Worm (Caenorhabditis elegans): ENCODE data around the gene best-15.
A peak's percentile ranks its signal among the peaks of the same experiment; 100 is the strongest.

Gene best-15

DNA sequence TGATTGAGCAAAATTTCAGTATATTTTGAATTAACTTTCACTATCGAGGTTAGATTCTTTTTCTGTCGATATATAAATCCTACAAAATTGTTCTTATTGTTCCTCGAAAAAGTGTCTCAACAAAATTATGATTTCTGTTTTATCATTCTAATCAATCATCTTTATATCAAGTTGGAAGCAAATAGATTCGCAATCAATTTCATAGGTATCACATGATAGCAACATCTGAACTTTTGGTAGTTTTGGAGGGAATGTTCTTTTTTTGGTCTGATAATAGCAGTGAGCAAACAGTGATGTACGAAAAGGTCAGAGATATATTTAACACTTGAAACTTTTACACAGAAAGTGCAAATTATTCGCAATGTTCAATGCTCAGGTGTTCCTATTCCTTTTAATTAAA is 21.2 kb downstream of the best-15 start:
- no peak for TF ChIP-seq ceh-45 (GFP tag; IDR thresholded peaks at IDR 0.05)
- no peak for TF ChIP-seq pha-4 (tag; optimal IDR thresholded peaks at IDR 0.05)
- peak; percentile 21 for TF ChIP-seq elt-2 (tag; optimal IDR thresholded peaks at IDR 0.05)
- no peak for TF ChIP-seq ref-2 (tag; optimal IDR thresholded peaks at IDR 0.05)
- no peak for TF ChIP-seq ceh-34 (tag; optimal IDR thresholded peaks at IDR 0.05)

DNA sequence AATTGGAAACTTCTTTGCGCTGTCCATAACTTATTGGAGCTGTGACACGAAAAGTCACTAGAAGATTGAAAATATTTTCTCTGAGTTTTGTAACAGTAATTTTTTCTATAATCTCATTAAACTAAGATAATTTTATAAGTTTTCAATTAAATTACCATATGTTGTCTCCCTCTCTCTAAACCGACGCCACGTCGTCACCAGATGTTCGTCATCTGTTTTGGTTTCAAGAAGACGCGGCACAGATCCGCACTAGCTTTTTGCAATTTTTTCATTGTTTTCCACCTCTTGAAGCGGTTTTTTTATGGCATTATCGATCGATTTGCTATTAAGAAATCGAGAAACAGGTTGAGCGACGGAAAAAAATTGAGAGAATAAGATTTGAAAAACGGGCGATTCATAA is 28.1 kb downstream of the best-15 start:
- TF ChIP-seq ceh-14 (tag; optimal IDR thresholded peaks at IDR 0.05) (no peak), ttx-3 (tag; optimal IDR thresholded peaks at IDR 0.05) (no peak), zip-5 (tag; optimal IDR thresholded peaks at IDR 0.05) (no peak), madf-2 (tag; optimal IDR thresholded peaks at IDR 0.05) (no peak), hlh-8 (tag; optimal IDR thresholded peaks at IDR 0.05) (peak; percentile 85), sox-2 (GFP tag; IDR thresholded peaks at IDR 0.05) (no peak), ref-2 (tag; optimal IDR thresholded peaks at IDR 0.05) (no peak), K09A11.1 (tag; optimal IDR thresholded peaks at IDR 0.05; ENCODE audit: insufficient read depth) (no peak)

- TF ChIP-seq ceh-34 (tag; optimal IDR thresholded peaks at IDR 0.05): no peak
- TF ChIP-seq dve-1 (tag; optimal IDR thresholded peaks at IDR 0.05): no peak
- no peak for TF ChIP-seq ceh-48 (tag; optimal IDR thresholded peaks at IDR 0.05)
- no peak for TF ChIP-seq madf-2 (tag; optimal IDR thresholded peaks at IDR 0.05)
- no peak for TF ChIP-seq hlh-30 (tag; optimal IDR thresholded peaks at IDR 0.05; ENCODE audit: insufficient read depth)
- no peak for TF ChIP-seq hlh-13 (GFP tag; optimal IDR thresholded peaks at IDR 0.05)
- TF ChIP-seq nhr-232 (tag; optimal IDR thresholded peaks at IDR 0.05): no peak
- TF ChIP-seq pros-1 (tag; optimal IDR thresholded peaks at IDR 0.05): no peak
- TF ChIP-seq pat-9 (tag; optimal IDR thresholded peaks at IDR 0.05): no peak
- TF ChIP-seq nfya-1 (tag; optimal IDR thresholded peaks at IDR 0.05): no peak
- no peak for TF ChIP-seq elt-2 (tag; optimal IDR thresholded peaks at IDR 0.05)
- no peak for TF ChIP-seq ama-1 (optimal IDR thresholded peaks at IDR 0.05)
- TF ChIP-seq ceh-9 (tag; optimal IDR thresholded peaks at IDR 0.05): no peak
- TF ChIP-seq fkh-10 (GFP tag; optimal IDR thresholded peaks at IDR 0.05): no peak
- TF ChIP-seq dmd-4 (tag; optimal IDR thresholded peaks at IDR 0.05; ENCODE audit: borderline replicate concordance): no peak
Observed at ce11 chrIV:10799354-10799753, 32.7 kb downstream of the best-15 start, which contains the start of gene zipt-2.1. TSS of gene zipt-2.1 (plus strand) at chrIV:10799654.

ce11 chrIV:10798604-10799003 is 33.4 kb downstream of the best-15 start:
- TF ChIP-seq elt-2 (tag; optimal IDR thresholded peaks at IDR 0.05) (peak; percentile 36), hlh-6 (tag; optimal IDR thresholded peaks at IDR 0.05) (no peak), ceh-6 (GFP tag; optimal IDR thresholded peaks at IDR 0.05) (no peak)

DNA sequence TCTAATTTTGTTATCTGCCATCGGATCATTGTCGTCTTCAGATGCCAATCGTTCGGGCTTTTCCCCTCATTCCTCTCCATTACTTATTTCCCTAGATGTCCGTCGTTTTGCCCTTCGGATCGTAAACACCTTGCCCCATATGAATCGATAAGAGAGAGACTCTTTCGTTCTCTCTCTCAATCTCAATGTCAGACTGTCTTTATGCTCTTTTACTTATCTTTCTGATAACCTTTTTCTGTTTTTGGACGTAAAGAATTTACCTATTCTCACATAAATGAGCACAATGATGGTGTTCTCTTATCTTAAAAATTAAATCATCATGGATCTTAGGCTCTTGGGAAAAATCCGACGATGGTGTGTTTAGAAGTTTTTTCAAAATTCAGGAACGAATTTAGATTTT is 35.3 kb downstream of the best-15 start:
- TF ChIP-seq elt-2 (tag; optimal IDR thresholded peaks at IDR 0.05) (peak; percentile 53), ets-4 (tag; optimal IDR thresholded peaks at IDR 0.05) (no peak)

ce11 chrIV:10795678-10796077 is 36.4 kb downstream of the best-15 start:
- no peak for TF ChIP-seq Y22D7AL.16 (tag; optimal IDR thresholded peaks at IDR 0.05)
- TF ChIP-seq elt-4 (tag; optimal IDR thresholded peaks at IDR 0.05): no peak
- no peak for TF ChIP-seq syd-9 (tag; optimal IDR thresholded peaks at IDR 0.05)
- no peak for TF ChIP-seq unc-55 (GFP tag; optimal IDR thresholded peaks at IDR 0.05)
- no peak for TF ChIP-seq eyg-1 (tag; optimal IDR thresholded peaks at IDR 0.05)
- no peak for TF ChIP-seq hlh-8 (tag; optimal IDR thresholded peaks at IDR 0.05)

Measured in whole organism, late embryonic.